Worm (Caenorhabditis elegans) whole organism, L2 larva: ENCODE measurements around the gene F20G2.2.

Experiments
- C34F6.9 ChIP-seq: fragments of 150-350 bp; optimal IDR thresholded peaks from 2 replicates; lab custom pipeline; 2014; ENCODE audit warnings: missing biosample characterization, missing genetic modification characterization
- F13H6.1 ChIP-seq: sonication (generic microtip); optimal IDR thresholded peaks from 2 replicates; lab custom pipeline; 2016; ENCODE audit warnings: missing genetic modification characterization, missing compliant biosample characterization
- R02D3.7 ChIP-seq: fragments of 150-350 bp; optimal IDR thresholded peaks from 2 replicates; lab custom pipeline; 2014; ENCODE audit warnings: missing biosample characterization, missing genetic modification characterization
- Y55F3AM.14 ChIP-seq: fragments of 200-800 bp; sonication (Bioruptor generic); optimal IDR thresholded peaks from 2 replicates; lab custom pipeline; 2018; ENCODE audit warnings: mild to moderate bottlenecking, missing genetic modification characterization, missing compliant biosample characterization
- ZK546.5 ChIP-seq: sonication (generic microtip); optimal IDR thresholded peaks from 2 replicates; lab custom pipeline; 2017; ENCODE audit warnings: missing biosample characterization, missing genetic modification characterization
- alr-1 ChIP-seq: fragments of 150-350 bp; optimal IDR thresholded peaks from 2 replicates; lab custom pipeline; 2014; ENCODE audit warnings: missing biosample characterization, missing genetic modification characterization
- aly-2 ChIP-seq: fragments of 150-350 bp; optimal IDR thresholded peaks from 2 replicates; lab custom pipeline; 2014; ENCODE audit warnings: missing biosample characterization, missing genetic modification characterization
- ama-1 ChIP-seq: fragments of 150-350 bp; optimal IDR thresholded peaks from 2 replicates; lab custom pipeline; 2018; ENCODE audit warnings: inconsistent platforms
- blmp-1 ChIP-seq: sonication (generic microtip); optimal IDR thresholded peaks from 2 replicates; lab custom pipeline; 2017; ENCODE audit warnings: missing genetic modification characterization, mild to moderate bottlenecking, missing compliant biosample characterization, antibody characterized with exemption, moderate library complexity; ENCODE audit not compliant: insufficient read depth
- ceh-16 ChIP-seq: fragments of 150-350 bp; optimal IDR thresholded peaks from 2 replicates; lab custom pipeline; 2014; ENCODE audit warnings: missing biosample characterization, missing genetic modification characterization
- ceh-82 ChIP-seq: fragments of 150-350 bp; optimal IDR thresholded peaks from 2 replicates; lab custom pipeline; 2014; ENCODE audit warnings: missing biosample characterization, missing genetic modification characterization
- crh-2 ChIP-seq: sonication (generic microtip); optimal IDR thresholded peaks from 2 replicates; lab custom pipeline; 2017; ENCODE audit warnings: missing biosample characterization, missing genetic modification characterization
- dmd-4 ChIP-seq: sonication (generic microtip); optimal IDR thresholded peaks from 2 replicates; lab custom pipeline; 2017; ENCODE audit warnings: missing biosample characterization, missing genetic modification characterization
- elt-1 ChIP-seq: fragments of 150-350 bp; optimal IDR thresholded peaks from 2 replicates; lab custom pipeline; 2014; ENCODE audit warnings: missing biosample characterization, missing genetic modification characterization
- elt-3 ChIP-seq: sonication (generic microtip); optimal IDR thresholded peaks from 2 replicates; lab custom pipeline; 2017; ENCODE audit warnings: missing biosample characterization, missing genetic modification characterization
- fos-1 ChIP-seq: fragments of 150-350 bp; optimal IDR thresholded peaks from 2 replicates; lab custom pipeline; 2014; ENCODE audit warnings: missing biosample characterization, missing genetic modification characterization
- gmeb-1 ChIP-seq: fragments of 150-350 bp; optimal IDR thresholded peaks from 2 replicates; lab custom pipeline; 2014; ENCODE audit warnings: missing biosample characterization, missing genetic modification characterization
- lin-11 ChIP-seq: fragments of 150-350 bp; sonication (generic microtip); optimal IDR thresholded peaks from 2 replicates; lab custom pipeline; 2014; ENCODE audit warnings: missing biosample characterization, missing genetic modification characterization, inconsistent platforms, mixed read lengths
- lin-13 ChIP-seq: fragments of 150-350 bp; optimal IDR thresholded peaks from 2 replicates; lab custom pipeline; 2014; ENCODE audit warnings: missing biosample characterization, missing genetic modification reagents, missing genetic modification characterization
- lin-39 ChIP-seq: fragments of 150-350 bp; optimal IDR thresholded peaks from 2 replicates; lab custom pipeline; 2014; ENCODE audit warnings: missing biosample characterization, missing genetic modification reagents, missing genetic modification characterization
- lsy-2 ChIP-seq, 2 experiments: fragments of 150-350 bp in 1 of 2; sonication (generic microtip) in 1 of 2; optimal IDR thresholded peaks; 2 replicates each; lab custom pipeline; 2014 to 2017; ENCODE audit warnings: missing biosample characterization in 2 of 2, missing genetic modification characterization in 2 of 2
- mab-5 ChIP-seq: fragments of 150-350 bp; optimal IDR thresholded peaks from 2 replicates; lab custom pipeline; 2014; ENCODE audit warnings: missing biosample characterization, missing genetic modification characterization
- mbf-1 ChIP-seq: sonication (generic microtip); optimal IDR thresholded peaks from 2 replicates; lab custom pipeline; 2017; ENCODE audit warnings: missing biosample characterization, missing genetic modification characterization
- mdl-1 ChIP-seq, 2 experiments: fragments of 150-350 bp in 1 of 2; sonication (generic microtip) in 1 of 2; optimal IDR thresholded peaks; 2 replicates each; lab custom pipeline; 2017; ENCODE audit warnings: missing biosample characterization in 2 of 2, missing genetic modification characterization in 2 of 2
- nhr-10 ChIP-seq: sonication (generic microtip); optimal IDR thresholded peaks from 2 replicates; lab custom pipeline; 2017; ENCODE audit warnings: missing biosample characterization, missing genetic modification characterization
- nhr-11 ChIP-seq: fragments of 150-350 bp; optimal IDR thresholded peaks from 2 replicates; lab custom pipeline; 2014; ENCODE audit warnings: missing biosample characterization, missing genetic modification characterization
- nhr-12 ChIP-seq: fragments of 150-350 bp; optimal IDR thresholded peaks from 2 replicates; lab custom pipeline; 2014; ENCODE audit warnings: missing biosample characterization, missing genetic modification characterization
- nhr-129 ChIP-seq: fragments of 150-350 bp; optimal IDR thresholded peaks from 2 replicates; lab custom pipeline; 2014; ENCODE audit warnings: missing biosample characterization, missing genetic modification characterization
- nhr-21 ChIP-seq: fragments of 150-350 bp; optimal IDR thresholded peaks from 2 replicates; lab custom pipeline; 2014; ENCODE audit warnings: missing biosample characterization, missing genetic modification characterization
- nhr-23 ChIP-seq: fragments of 150-350 bp; optimal IDR thresholded peaks from 2 replicates; lab custom pipeline; 2014; ENCODE audit warnings: missing biosample characterization, missing genetic modification reagents, missing genetic modification characterization
- nhr-237 ChIP-seq: fragments of 150-350 bp; optimal IDR thresholded peaks from 2 replicates; lab custom pipeline; 2014; ENCODE audit warnings: missing biosample characterization, missing genetic modification characterization
- nhr-25 ChIP-seq: fragments of 150-350 bp; sonication (generic microtip); optimal IDR thresholded peaks from 3 replicates; lab custom pipeline; 2014; ENCODE audit warnings: missing biosample characterization, missing genetic modification characterization
- nhr-6 ChIP-seq: fragments of 150-350 bp; optimal IDR thresholded peaks from 2 replicates; lab custom pipeline; 2014; ENCODE audit warnings: missing biosample characterization, missing genetic modification characterization
- nhr-77 ChIP-seq: fragments of 150-350 bp; optimal IDR thresholded peaks from 2 replicates; lab custom pipeline; 2014; ENCODE audit warnings: missing biosample characterization, missing genetic modification characterization
- peb-1 ChIP-seq: fragments of 150-350 bp; optimal IDR thresholded peaks from 2 replicates; lab custom pipeline; 2014; ENCODE audit warnings: missing biosample characterization, missing genetic modification characterization
- sem-4 ChIP-seq: fragments of 150-350 bp; optimal IDR thresholded peaks from 2 replicates; lab custom pipeline; 2014; ENCODE audit warnings: missing biosample characterization, missing genetic modification reagents, missing genetic modification characterization
- skn-1 ChIP-seq: sonication (generic microtip); optimal IDR thresholded peaks from 2 replicates; lab custom pipeline; 2017; ENCODE audit warnings: missing biosample characterization, missing genetic modification characterization
- sma-3 ChIP-seq: sonication (generic microtip); optimal IDR thresholded peaks from 2 replicates; lab custom pipeline; 2016; ENCODE audit warnings: missing genetic modification reagents, missing genetic modification characterization, missing compliant biosample characterization
- sma-9 ChIP-seq, 2 experiments: fragments of 150-350 bp in 1 of 2; sonication (generic microtip) in 1 of 2; optimal IDR thresholded peaks; 2 replicates each; lab custom pipeline; 2014 to 2016; ENCODE audit warnings: missing genetic modification characterization in 2 of 2, mild to moderate bottlenecking in 1 of 2, missing biosample characterization in 1 of 2, missing compliant biosample characterization in 1 of 2, missing genetic modification reagents in 1 of 2, moderate library complexity in 1 of 2
- snpc-4 ChIP-seq: fragments of 150-350 bp; optimal IDR thresholded peaks from 2 replicates; lab custom pipeline; 2014; ENCODE audit warnings: missing biosample characterization, missing genetic modification characterization
- unc-39 ChIP-seq: fragments of 150-350 bp; optimal IDR thresholded peaks from 2 replicates; lab custom pipeline; 2014; ENCODE audit warnings: missing biosample characterization, missing genetic modification characterization
- unc-55 ChIP-seq: fragments of 150-350 bp; sonication (generic microtip); optimal IDR thresholded peaks from 3 replicates; lab custom pipeline; 2014; ENCODE audit warnings: missing biosample characterization, missing genetic modification reagents, missing genetic modification characterization
- unc-62 ChIP-seq: fragments of 150-350 bp; optimal IDR thresholded peaks from 2 replicates; lab custom pipeline; 2014; ENCODE audit warnings: missing biosample characterization, missing genetic modification reagents, missing genetic modification characterization
- zag-1 ChIP-seq: fragments of 150-350 bp; optimal IDR thresholded peaks from 2 replicates; lab custom pipeline; 2014; ENCODE audit warnings: missing biosample characterization, missing genetic modification characterization
- ztf-1 ChIP-seq: fragments of 200-800 bp; sonication (Bioruptor generic); conservative IDR thresholded peaks from 2 replicates; pipeline ENCODE4 v1.3.6; 2022; ENCODE audit warnings: missing genetic modification characterization, missing compliant biosample characterization
- ztf-11 ChIP-seq: sonication (generic microtip); optimal IDR thresholded peaks from 2 replicates; lab custom pipeline; 2017; ENCODE audit warnings: missing biosample characterization, missing genetic modification characterization
- ztf-4 ChIP-seq: fragments of 150-350 bp; optimal IDR thresholded peaks from 2 replicates; lab custom pipeline; 2014; ENCODE audit warnings: missing biosample characterization, missing genetic modification characterization

Gene F20G2.2

DNA sequence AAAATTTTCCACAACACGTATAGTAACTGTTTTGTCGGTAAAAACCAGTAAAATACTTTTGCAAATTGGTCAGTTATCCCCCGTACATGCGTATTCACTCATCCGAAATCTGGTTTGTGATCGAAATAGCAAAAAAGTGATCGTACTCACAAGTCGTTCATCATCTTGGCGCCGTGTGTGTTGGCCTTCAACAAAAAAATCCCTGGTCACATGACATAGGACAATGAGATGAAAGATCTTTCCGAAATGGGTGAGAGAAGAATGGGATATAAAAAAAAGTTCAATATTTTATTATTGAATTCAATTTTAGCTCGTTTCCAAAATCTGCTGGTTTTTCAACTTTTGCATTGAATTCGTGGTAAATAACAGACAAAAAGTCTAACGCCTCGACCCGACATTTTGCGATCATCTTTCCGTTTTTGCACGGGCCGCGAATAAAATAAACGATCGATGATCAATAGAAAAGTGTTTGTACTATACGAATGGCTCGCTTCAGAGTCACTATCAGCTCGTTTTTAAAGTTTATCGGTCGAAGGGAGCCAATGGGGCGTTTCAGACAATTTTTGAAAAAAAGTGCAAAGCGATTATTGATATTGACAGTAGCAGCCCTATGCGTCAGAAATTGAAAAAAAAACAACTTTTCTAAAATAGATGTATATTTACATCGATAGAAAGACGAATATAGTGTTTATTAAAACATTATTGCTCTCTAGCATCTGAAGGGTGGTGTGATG is 31.9 kb upstream of the F20G2.2 start:
- no peak for TF ChIP-seq elt-1 (tag; lab: Kevin White, UChicago)
- TF ChIP-seq nhr-12 (tag; lab: Kevin White, UChicago): no peak
- peak; percentile 39 for TF ChIP-seq nhr-21
- TF ChIP-seq nhr-23 (tag; lab: Kevin White, UChicago): no peak
- no peak for TF ChIP-seq snpc-4 (tag; lab: Kevin White, UChicago)
- TF ChIP-seq fos-1 (tag; lab: Kevin White, UChicago): peak; percentile 9
- peak; percentile 67 for TF ChIP-seq sma-9 (GFP tag; optimal IDR thresholded peaks at IDR 0.05; lab: Kevin White, UChicago)
- no peak for TF ChIP-seq sma-9 (tag; optimal IDR thresholded peaks at IDR 0.05; lab: Kevin White, UChicago)
- TF ChIP-seq ztf-11 (tag; lab: Kevin White, UChicago): no peak
- no peak for TF ChIP-seq lsy-2 (tag; optimal IDR thresholded peaks at IDR 0.05; lab: Kevin White, UChicago)
- TF ChIP-seq sem-4 (tag; lab: Kevin White, UChicago): peak; percentile 23
- no peak for TF ChIP-seq lin-39
- no peak for TF ChIP-seq elt-3
- peak; percentile 19 for TF ChIP-seq F13H6.1 (tag; lab: Kevin White, UChicago)
- TF ChIP-seq peb-1 (tag; lab: Kevin White, UChicago): no peak
- peak; percentile 65 for TF ChIP-seq nhr-25 (tag; lab: Kevin White, UChicago)
- peak; percentile 10 for TF ChIP-seq crh-2
- TF ChIP-seq blmp-1 (tag; lab: Kevin White, UChicago): peak; percentile 6
- TF ChIP-seq mbf-1 (tag; lab: Kevin White, UChicago): no peak
- TF ChIP-seq nhr-129: peak; percentile 50

DNA sequence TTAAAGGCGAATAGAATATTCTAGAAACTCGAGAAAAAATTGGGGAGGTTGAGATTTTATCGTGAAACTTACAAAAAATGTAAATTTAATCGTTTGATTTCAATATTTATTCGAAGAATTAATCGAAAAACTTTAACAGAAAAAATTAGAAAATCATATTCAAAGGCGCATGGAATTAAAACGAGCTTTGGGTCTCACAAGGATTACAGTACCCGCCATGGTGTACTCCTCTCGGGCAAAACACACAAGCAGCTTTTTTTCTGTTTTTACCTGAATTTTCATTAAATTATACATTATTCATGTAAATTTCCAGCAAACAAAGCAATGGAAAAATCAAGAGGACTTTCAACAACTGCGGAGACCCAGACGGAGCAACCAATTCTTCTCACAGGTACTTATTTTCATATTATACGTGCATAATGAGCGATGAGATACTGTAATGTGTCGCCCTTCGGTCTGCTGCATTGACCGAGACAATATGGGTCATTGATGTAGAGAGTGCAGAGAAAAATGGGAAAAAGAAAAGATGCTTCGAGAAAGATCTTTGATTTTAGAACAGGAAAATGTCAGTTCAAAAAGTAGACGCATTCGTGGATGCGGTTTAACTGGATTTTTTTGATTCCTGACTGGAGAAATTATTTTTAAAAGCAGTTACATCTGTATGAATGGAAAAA is 31.2 kb upstream of the F20G2.2 start, which contains the start of the genes F53C11.4 and F53C11.5:
TSS of gene F53C11.4 (minus strand) at position 128 of the 674 bp plus-strand sequence.
TSS of gene F53C11.5 (plus strand) at position 325 of the 674 bp plus-strand sequence.
- no peak for TF ChIP-seq nhr-12 (tag; lab: Kevin White, UChicago)
- TF ChIP-seq F13H6.1 (tag; lab: Kevin White, UChicago): peak; percentile 26
- no peak for TF ChIP-seq nhr-77 (tag; lab: Kevin White, UChicago)
- TF ChIP-seq snpc-4 (tag; lab: Kevin White, UChicago): no peak
- TF ChIP-seq blmp-1 (tag; lab: Kevin White, UChicago): no peak
- TF ChIP-seq nhr-23 (tag; lab: Kevin White, UChicago): no peak
- no peak for TF ChIP-seq R02D3.7 (tag; lab: Kevin White, UChicago)
- peak; percentile 59 for TF ChIP-seq fos-1 (tag; lab: Kevin White, UChicago)
- peak; percentile 32 for TF ChIP-seq ama-1
- no peak for TF ChIP-seq unc-39 (tag; lab: Kevin White, UChicago)
- no peak for TF ChIP-seq ztf-4 (tag; lab: Kevin White, UChicago)
- peak in 1 of 2 experiments; percentile 77 for TF ChIP-seq lsy-2 (tag; optimal IDR thresholded peaks at IDR 0.05; lab: Kevin White, UChicago)
- no peak for TF ChIP-seq elt-3
- peak; percentile 17 for TF ChIP-seq gmeb-1
- TF ChIP-seq dmd-4 (tag; lab: Kevin White, UChicago): no peak
- no peak for TF ChIP-seq ceh-16 (tag; lab: Kevin White, UChicago)
- TF ChIP-seq zag-1: no peak
- TF ChIP-seq ceh-82 (tag; lab: Kevin White, UChicago): no peak
- TF ChIP-seq ZK546.5 (tag; lab: Kevin White, UChicago): no peak
- no peak for TF ChIP-seq sem-4 (tag; lab: Kevin White, UChicago)
- no peak for TF ChIP-seq ztf-11 (tag; lab: Kevin White, UChicago)
- no peak for TF ChIP-seq unc-62 (GFP tag; lab: Kevin White, UChicago)
- no peak for TF ChIP-seq nhr-10
- TF ChIP-seq sma-9 (GFP tag; optimal IDR thresholded peaks at IDR 0.05; lab: Kevin White, UChicago): peak; percentile 94
- no peak for TF ChIP-seq sma-9 (tag; optimal IDR thresholded peaks at IDR 0.05; lab: Kevin White, UChicago)
- TF ChIP-seq alr-1 (tag; lab: Kevin White, UChicago): no peak
- TF ChIP-seq lin-11 (tag; lab: Kevin White, UChicago): no peak
- TF ChIP-seq Y55F3AM.14 (GFP tag; lab: Kevin White, UChicago): no peak
- TF ChIP-seq elt-1 (tag; lab: Kevin White, UChicago): no peak
- TF ChIP-seq skn-1 (tag; lab: Kevin White, UChicago): no peak
- TF ChIP-seq sma-3 (GFP tag; lab: Kevin White, UChicago): peak; percentile 94
- TF ChIP-seq C34F6.9 (tag; lab: Kevin White, UChicago): peak; percentile 71
- TF ChIP-seq nhr-237: no peak
- no peak for TF ChIP-seq mab-5 (tag; lab: Kevin White, UChicago)
- no peak for TF ChIP-seq unc-55 (GFP tag; lab: Kevin White, UChicago)
- no peak for TF ChIP-seq lin-39
- TF ChIP-seq crh-2: peak; percentile 49
- no peak for TF ChIP-seq nhr-25 (tag; lab: Kevin White, UChicago)
- TF ChIP-seq mbf-1 (tag; lab: Kevin White, UChicago): no peak
- peak; percentile 16 for TF ChIP-seq lin-13 (GFP tag; lab: Kevin White, UChicago)
- TF ChIP-seq mdl-1 (tag; optimal IDR thresholded peaks at IDR 0.05; lab: Kevin White, UChicago): no peak
- no peak for TF ChIP-seq ztf-1
- TF ChIP-seq peb-1 (tag; lab: Kevin White, UChicago): no peak
- peak; percentile 13 for TF ChIP-seq nhr-129
- TF ChIP-seq nhr-11: no peak
- TF ChIP-seq nhr-21: no peak
- TF ChIP-seq aly-2 (tag; lab: Kevin White, UChicago): no peak
- TF ChIP-seq nhr-6 (tag; lab: Kevin White, UChicago): no peak
